Worm (Caenorhabditis elegans) whole organism, young adult: Measurements from ENCODE around the gene ctns-1.

Experiments
- B0019.2 ChIP-seq: fragments of 200-800 bp; sonication (Bioruptor generic); conservative IDR thresholded peaks from 2 replicates; pipeline ENCODE4 v1.3.6; 2022; ENCODE audit warnings: missing genetic modification reagents, missing genetic modification characterization, missing compliant biosample characterization
- B0035.1 ChIP-seq: sonication (generic microtip); optimal IDR thresholded peaks from 2 replicates; lab custom pipeline; 2016; ENCODE audit warnings: missing genetic modification characterization, mild to moderate bottlenecking, missing compliant biosample characterization, missing genotype, missing genetic modification reagents
- C17E4.6 ChIP-seq: fragments of 200-800 bp; sonication (Bioruptor generic); IDR thresholded peaks from 2 replicates; pipeline ENCODE4 v1.3.6; 2022; ENCODE audit warnings: missing genetic modification reagents, missing genetic modification characterization, missing compliant biosample characterization
- D2030.7 ChIP-seq: fragments of 200-800 bp; sonication (Bioruptor generic); IDR thresholded peaks from 2 replicates; pipeline ENCODE4 v1.3.6; 2022; ENCODE audit warnings: missing genetic modification reagents, missing genetic modification characterization, missing compliant biosample characterization
- F23B12.7 ChIP-seq: sonication (generic microtip); optimal IDR thresholded peaks from 2 replicates; lab custom pipeline; 2017; ENCODE audit warnings: missing genetic modification characterization, mild to moderate bottlenecking, missing compliant biosample characterization, antibody characterized with exemption, moderate library complexity; ENCODE audit not compliant: insufficient read depth
- F33H1.4 ChIP-seq: fragments of 200-800 bp; sonication (Bioruptor generic); IDR thresholded peaks from 2 replicates; pipeline ENCODE4 v1.3.6; 2022; ENCODE audit warnings: missing genetic modification reagents, missing genetic modification characterization, missing compliant biosample characterization
- F37B4.10 ChIP-seq: fragments of 200-800 bp; sonication (Bioruptor generic); IDR thresholded peaks from 2 replicates; pipeline ENCODE4 v1.3.6; 2022; ENCODE audit warnings: missing genetic modification characterization, missing compliant biosample characterization
- F57A8.1 ChIP-seq: fragments of 200-800 bp; sonication (Bioruptor generic); optimal IDR thresholded peaks from 2 replicates; lab custom pipeline; 2018; ENCODE audit warnings: mild to moderate bottlenecking, missing genetic modification characterization, moderate library complexity, missing compliant biosample characterization
- Y53G8AR.9 ChIP-seq: fragments of 200-800 bp; sonication (Bioruptor generic); conservative IDR thresholded peaks from 2 replicates; pipeline ENCODE4 v1.3.6; 2022; ENCODE audit warnings: missing genetic modification reagents, missing genetic modification characterization, missing compliant biosample characterization
- Y56A3A.18 ChIP-seq: fragments of 200-800 bp; sonication (Bioruptor generic); IDR thresholded peaks from 2 replicates; pipeline ENCODE4 v1.3.6; 2022; ENCODE audit warnings: missing genetic modification reagents, missing genetic modification characterization, missing compliant biosample characterization
- akir-1 ChIP-seq: fragments of 200-800 bp; sonication (Bioruptor generic); optimal IDR thresholded peaks from 2 replicates; lab custom pipeline; 2018; ENCODE audit warnings: mild to moderate bottlenecking, missing genetic modification characterization, moderate library complexity, missing compliant biosample characterization
- atf-7 ChIP-seq: sonication (generic microtip); optimal IDR thresholded peaks from 2 replicates; lab custom pipeline; 2017; ENCODE audit warnings: mild to moderate bottlenecking, missing genetic modification characterization, missing compliant biosample characterization
- athp-1 ChIP-seq: sonication (generic microtip); optimal IDR thresholded peaks from 2 replicates; lab custom pipeline; 2017; ENCODE audit warnings: mild to moderate bottlenecking, missing genetic modification characterization, missing compliant biosample characterization
- attf-6 ChIP-seq: fragments of 200-800 bp; sonication (Bioruptor generic); IDR thresholded peaks from 2 replicates; pipeline ENCODE4 v1.3.6; 2022; ENCODE audit warnings: missing genetic modification reagents, missing genetic modification characterization, missing compliant biosample characterization
- ceh-100 ChIP-seq: fragments of 200-800 bp; sonication (Bioruptor generic); IDR thresholded peaks from 2 replicates; pipeline ENCODE4 v1.3.6; 2022; ENCODE audit warnings: missing genetic modification reagents, missing genetic modification characterization, missing compliant biosample characterization
- ceh-58 ChIP-seq: fragments of 200-800 bp; sonication (Bioruptor generic); IDR thresholded peaks from 2 replicates; pipeline ENCODE4 v1.3.6; 2022; ENCODE audit warnings: missing genetic modification characterization, missing compliant biosample characterization
- ceh-79 ChIP-seq: sonication (generic microtip); optimal IDR thresholded peaks from 2 replicates; lab custom pipeline; 2017; ENCODE audit warnings: mild to moderate bottlenecking, missing genetic modification characterization, missing compliant biosample characterization
- egl-18 ChIP-seq: fragments of 200-800 bp; sonication (Bioruptor generic); IDR thresholded peaks from 2 replicates; pipeline ENCODE4 v1.3.6; 2022; ENCODE audit warnings: missing genetic modification reagents, missing genetic modification characterization, missing compliant biosample characterization
- egl-44 ChIP-seq: fragments of 200-800 bp; sonication (Bioruptor generic); IDR thresholded peaks from 2 replicates; pipeline ENCODE4 v1.3.6; 2022; ENCODE audit warnings: missing genetic modification reagents, missing genetic modification characterization, missing compliant biosample characterization
- egrh-3 ChIP-seq: fragments of 200-800 bp; sonication (Bioruptor generic); IDR thresholded peaks from 2 replicates; pipeline ENCODE4 v1.3.6; 2022; ENCODE audit warnings: missing genetic modification reagents, missing genetic modification characterization, missing compliant biosample characterization
- ekl-4 ChIP-seq: fragments of 200-800 bp; sonication (Bioruptor generic); IDR thresholded peaks from 2 replicates; pipeline ENCODE4 v1.3.6; 2022; ENCODE audit warnings: missing genetic modification reagents, missing genetic modification characterization, missing compliant biosample characterization
- him-1 ChIP-seq: sonication (generic microtip); optimal IDR thresholded peaks from 2 replicates; lab custom pipeline; 2016; ENCODE audit warnings: missing genotype, missing genetic modification reagents, missing genetic modification characterization, missing compliant biosample characterization
- hmg-1.2 ChIP-seq: fragments of 200-800 bp; sonication (Bioruptor generic); IDR thresholded peaks from 2 replicates; pipeline ENCODE4 v1.3.6; 2022; ENCODE audit warnings: missing genetic modification reagents, missing genetic modification characterization, missing compliant biosample characterization
- hmg-20 ChIP-seq: fragments of 200-800 bp; sonication (Bioruptor generic); IDR thresholded peaks from 2 replicates; pipeline ENCODE4 v1.3.6; 2022; ENCODE audit warnings: missing genetic modification reagents, missing genetic modification characterization, missing compliant biosample characterization
- hrde-1 ChIP-seq: sonication (generic microtip); optimal IDR thresholded peaks from 2 replicates; lab custom pipeline; 2016; ENCODE audit warnings: missing genetic modification characterization, mild to moderate bottlenecking, missing compliant biosample characterization, moderate library complexity, missing genotype, missing genetic modification reagents, borderline replicate concordance
- hsf-1 ChIP-seq: fragments of 200-800 bp; sonication (Bioruptor generic); IDR thresholded peaks from 2 replicates; pipeline ENCODE4 v1.3.6; 2022; ENCODE audit warnings: missing genetic modification reagents, missing genetic modification characterization, missing compliant biosample characterization
- lag-1 ChIP-seq: fragments of 200-800 bp; sonication (Bioruptor generic); IDR thresholded peaks from 2 replicates; pipeline ENCODE4 v1.3.6; 2022; ENCODE audit warnings: missing genetic modification reagents, missing genetic modification characterization, missing compliant biosample characterization
- lin-26 ChIP-seq: fragments of 200-800 bp; sonication (Bioruptor generic); IDR thresholded peaks from 2 replicates; pipeline ENCODE4 v1.3.6; 2022; ENCODE audit warnings: missing genetic modification reagents, missing genetic modification characterization, missing compliant biosample characterization
- lsl-1 ChIP-seq: fragments of 200-800 bp; sonication (Bioruptor generic); optimal IDR thresholded peaks from 2 replicates; lab custom pipeline; 2018; ENCODE audit warnings: mild to moderate bottlenecking, missing genetic modification characterization, moderate library complexity, missing compliant biosample characterization
- lsy-27 ChIP-seq: sonication (generic microtip); optimal IDR thresholded peaks from 2 replicates; lab custom pipeline; 2017; ENCODE audit warnings: missing genetic modification characterization, mild to moderate bottlenecking, missing compliant biosample characterization, antibody characterized with exemption, missing genotype, borderline replicate concordance; ENCODE audit not compliant: insufficient read depth
- madf-3 ChIP-seq: fragments of 200-800 bp; sonication (Bioruptor generic); IDR thresholded peaks from 2 replicates; pipeline ENCODE4 v1.3.6; 2022; ENCODE audit warnings: missing genetic modification reagents, missing genetic modification characterization, missing compliant biosample characterization
- madf-6 ChIP-seq: fragments of 200-800 bp; sonication (Bioruptor generic); IDR thresholded peaks from 2 replicates; pipeline ENCODE4 v1.3.6; 2022; ENCODE audit warnings: missing genetic modification reagents, missing genetic modification characterization, missing compliant biosample characterization
- mel-28 ChIP-seq: sonication (generic microtip); optimal IDR thresholded peaks from 2 replicates; lab custom pipeline; 2016; ENCODE audit warnings: borderline replicate concordance, mild to moderate bottlenecking, missing genetic modification characterization, missing compliant biosample characterization
- mxl-1 ChIP-seq: sonication (generic microtip); optimal IDR thresholded peaks from 2 replicates; lab custom pipeline; 2016; ENCODE audit warnings: missing genetic modification characterization, missing compliant biosample characterization
- nfya-1 ChIP-seq: sonication (generic microtip); optimal IDR thresholded peaks from 2 replicates; lab custom pipeline; 2017; ENCODE audit warnings: antibody characterized with exemption, missing compliant biosample characterization, missing genetic modification characterization, borderline replicate concordance; ENCODE audit not compliant: insufficient read depth
- nfyb-1 ChIP-seq: fragments of 200-800 bp; sonication (Bioruptor generic); IDR thresholded peaks from 2 replicates; pipeline ENCODE4 v1.3.6; 2022; ENCODE audit warnings: missing genetic modification reagents, missing genetic modification characterization, missing compliant biosample characterization
- nhr-27 ChIP-seq: fragments of 200-800 bp; sonication (Bioruptor generic); optimal IDR thresholded peaks from 2 replicates; lab custom pipeline; 2018; ENCODE audit warnings: mild to moderate bottlenecking, missing genetic modification characterization, moderate library complexity, missing compliant biosample characterization
- pha-4 ChIP-seq: fragments of 150-350 bp; sonication (generic microtip); optimal IDR thresholded peaks from 2 replicates; lab custom pipeline; 2014; ENCODE audit warnings: missing biosample characterization, missing genetic modification reagents, missing genetic modification characterization
- rcor-1 ChIP-seq: fragments of 200-800 bp; sonication (Bioruptor generic); IDR thresholded peaks from 2 replicates; pipeline ENCODE4 v1.3.6; 2022; ENCODE audit warnings: missing genetic modification reagents, missing genetic modification characterization, missing compliant biosample characterization
- rec-8 ChIP-seq, 2 experiments: sonication (generic microtip); optimal IDR thresholded peaks; 2 replicates each; lab custom pipeline; 2016; ENCODE audit warnings: mild to moderate bottlenecking in 2 of 2, missing genetic modification characterization in 2 of 2, missing genetic modification reagents in 2 of 2, missing genotype in 2 of 2, missing biosample characterization in 1 of 2, missing compliant biosample characterization in 1 of 2, moderate library complexity in 1 of 2
- snpc-3.4 ChIP-seq: sonication (generic microtip); optimal IDR thresholded peaks from 2 replicates; lab custom pipeline; 2017; ENCODE audit warnings: missing genetic modification characterization, mild to moderate bottlenecking, missing compliant biosample characterization, antibody characterized with exemption, moderate library complexity, missing genotype, missing genetic modification reagents
- snpc-4 ChIP-seq, 5 experiments: fragments of 150-350 bp in 1 of 5; sonication (generic microtip) in 4 of 5; optimal IDR thresholded peaks; 2 replicates each; lab custom pipeline; 2014 to 2018; ENCODE audit warnings: missing genetic modification characterization in 5 of 5, missing biosample characterization in 3 of 5, antibody characterized with exemption in 2 of 5, mild to moderate bottlenecking in 2 of 5, missing compliant biosample characterization in 2 of 5, missing genotype in 2 of 5, moderate library complexity in 2 of 5, missing genetic modification reagents in 1 of 5
- sptf-2 ChIP-seq: fragments of 200-800 bp; sonication (Bioruptor generic); optimal IDR thresholded peaks from 2 replicates; lab custom pipeline; 2018; ENCODE audit warnings: mild to moderate bottlenecking, missing genetic modification characterization, missing compliant biosample characterization
- tbx-9 ChIP-seq: sonication (generic microtip); optimal IDR thresholded peaks from 2 replicates; lab custom pipeline; 2016; ENCODE audit warnings: borderline replicate concordance, missing genetic modification characterization, inconsistent platforms, missing compliant biosample characterization
- zim-3 ChIP-seq: sonication (generic microtip); optimal IDR thresholded peaks from 2 replicates; lab custom pipeline; 2017; ENCODE audit warnings: mild to moderate bottlenecking, missing genetic modification characterization, moderate library complexity, missing compliant biosample characterization
- ztf-18 ChIP-seq: sonication (generic microtip); optimal IDR thresholded peaks from 2 replicates; lab custom pipeline; 2016; ENCODE audit warnings: missing genotype, mild to moderate bottlenecking, missing genetic modification characterization, missing compliant biosample characterization
- ztf-26 ChIP-seq: sonication (generic microtip); optimal IDR thresholded peaks from 2 replicates; lab custom pipeline; 2017; ENCODE audit warnings: missing genetic modification characterization, missing compliant biosample characterization

The ctns-1 gene

ce11 chrII:8144543-8144942, 7.8 kb upstream of the ctns-1 start, which contains the start of gene F10B5.2:
Gene F10B5.2, plus strand, starts transcription at chrII:8144762.
- TF ChIP-seq egl-44 (GFP tag; lab: Robert Waterston, UW) (no peak), hmg-1.2 (GFP tag; lab: Robert Waterston, UW) (peak; percentile 39), egrh-3 (GFP tag; lab: Robert Waterston, UW) (no peak), hmg-20 (no peak), F23B12.7 (no peak), ceh-100 (GFP tag; lab: Robert Waterston, UW) (peak; percentile 22; the same call in 1 of the 2 replicates), Y56A3A.18 (GFP tag; lab: Robert Waterston, UW) (no peak), lin-26 (GFP tag; lab: Robert Waterston, UW) (no peak; the same call in 1 of the 2 replicates), Y53G8AR.9 (GFP tag; lab: Robert Waterston, UW) (peak; percentile 66; the same call in 1 of the 2 replicates), ceh-79 (tag; lab: Kevin White, UChicago) (no peak), B0035.1 (no peak), tbx-9 (tag; lab: Kevin White, UChicago) (no peak), lsy-27 (tag; lab: Kevin White, UChicago) (no peak), rec-8 (tag; optimal IDR thresholded peaks at IDR 0.05; lab: Kevin White, UChicago) (no peak), snpc-3.4 (tag; lab: Kevin White, UChicago) (peak; percentile 63), nfyb-1 (GFP tag; lab: Robert Waterston, UW) (no peak; the same call in 1 of the 2 replicates), madf-3 (GFP tag; lab: Robert Waterston, UW) (peak; percentile 51; the same call in 1 of the 2 replicates), F33H1.4 (GFP tag; lab: Robert Waterston, UW) (no peak), D2030.7 (GFP tag; lab: Robert Waterston, UW) (peak; percentile 38), nfya-1 (tag; lab: Kevin White, UChicago) (no peak), atf-7 (tag; lab: Kevin White, UChicago) (peak; percentile 7), athp-1 (peak; percentile 8), rcor-1 (GFP tag; lab: Robert Waterston, UW) (0 out of 2 replicates have a peak, but pooled peaks have one; percentile 42), hrde-1 (tag; lab: Kevin White, UChicago) (peak; percentile 37), attf-6 (peak; percentile 42; the same call in 1 of the 2 replicates), egl-18 (GFP tag; lab: Robert Waterston, UW) (no peak), ceh-58 (GFP tag; lab: Robert Waterston, UW) (no peak), zim-3 (tag; lab: Kevin White, UChicago) (no peak), nhr-27 (tag; lab: Kevin White, UChicago) (no peak), mel-28 (tag; lab: Kevin White, UChicago) (no peak), F37B4.10 (GFP tag; lab: Robert Waterston, UW) (no peak), ztf-26 (tag; lab: Kevin White, UChicago) (no peak), lsl-1 (GFP tag; lab: Kevin White, UChicago) (peak; percentile 34), pha-4 (tag; lab: Kevin White, UChicago) (no peak), him-1 (tag; lab: Kevin White, UChicago) (peak; percentile 44), F57A8.1 (GFP tag; lab: Kevin White, UChicago) (peak; percentile 7), mxl-1 (tag; lab: Kevin White, UChicago) (no peak), sptf-2 (no peak), ekl-4 (peak; percentile 58; the same call in 1 of the 2 replicates), madf-6 (GFP tag; lab: Robert Waterston, UW) (peak; percentile 58), hsf-1 (peak; percentile 66; the same call in 1 of the 2 replicates), B0019.2 (GFP tag; lab: Robert Waterston, UW) (no peak), snpc-4 (GFP tag; optimal IDR thresholded peaks at IDR 0.05; lab: Kevin White, UChicago) (peak; percentile 9), snpc-4 (tag; optimal IDR thresholded peaks at IDR 0.05; lab: Kevin White, UChicago) (no peak), lag-1 (GFP tag; lab: Robert Waterston, UW) (no peak), ztf-18 (tag; lab: Kevin White, UChicago) (no peak), C17E4.6 (GFP tag; lab: Robert Waterston, UW) (no peak), akir-1 (GFP tag; lab: Kevin White, UChicago) (no peak)
